Fruit fly (Drosophila melanogaster): ENCODE results near the gene CG32638.
A peak's percentile ranks its signal among the peaks of the same experiment; 100 is the strongest.

CG32638 gene

DNA sequence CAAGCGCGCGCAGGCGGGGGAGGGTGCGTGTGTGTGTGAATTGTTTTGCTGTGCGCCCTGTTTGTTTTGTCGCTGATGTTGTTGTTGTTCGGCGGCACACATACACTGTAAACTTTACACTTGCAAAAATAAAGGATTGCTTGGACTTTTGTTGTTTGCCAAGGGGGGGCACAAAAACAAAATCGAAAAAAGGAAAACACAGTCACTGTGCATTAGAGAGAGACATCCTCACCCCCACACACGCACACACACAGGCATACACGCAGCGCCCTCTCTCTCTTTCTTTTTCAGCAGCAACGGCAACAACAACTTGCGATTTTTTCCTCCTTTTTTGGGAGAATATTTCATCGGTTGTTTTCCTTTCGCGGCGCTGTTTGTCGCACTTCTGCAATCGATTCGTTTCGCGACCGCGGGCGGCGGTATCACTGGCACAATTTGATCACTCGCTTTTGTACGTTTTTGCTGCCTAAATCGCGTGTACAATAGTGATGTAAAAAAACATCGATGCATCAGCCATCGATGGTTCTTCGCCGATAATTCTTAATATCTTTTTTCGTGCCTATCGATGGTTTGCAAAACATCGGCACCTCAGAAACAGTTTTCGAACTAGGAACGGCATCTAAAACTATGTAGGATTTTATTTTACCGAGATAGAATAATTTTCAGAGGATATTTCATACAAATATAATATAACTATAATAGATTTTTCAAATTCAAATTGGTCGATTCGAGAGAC, 38.5 kb downstream of the CG32638 start, which contains the start of gene hep (continued):
- TF ChIP-seq H2.0 (GFP tag; IDR thresholded peaks at IDR 0.05) (no peak), CG7556 (GFP tag; optimal IDR thresholded peaks at IDR 0.05) (no peak), Bteb2 (GFP tag; optimal IDR thresholded peaks at IDR 0.05) (no peak), unc-4 (GFP tag; IDR thresholded peaks at IDR 0.05; ENCODE audit: partially characterized antibody) (peak; percentile 76), crc (GFP tag; optimal IDR thresholded peaks at IDR 0.05) (no peak), bbx (GFP tag; IDR thresholded peaks at IDR 0.05; ENCODE audit: partially characterized antibody) (peak; percentile 89), bsh (GFP tag; optimal IDR thresholded peaks at IDR 0.05) (peak in 1 of 2 experiments; percentile 44), CG4360 (GFP tag; IDR thresholded peaks at IDR 0.05) (peak; percentile 89), Med (GFP tag) (peak; percentile 17), Doc3 (GFP tag; IDR thresholded peaks at IDR 0.05; ENCODE audit: partially characterized antibody) (peak; percentile 65), CG16813 (GFP tag; IDR thresholded peaks at IDR 0.05; ENCODE audit: partially characterized antibody) (peak; percentile 87), ems (GFP tag; optimal IDR thresholded peaks at IDR 0.05) (no peak), peb (GFP tag; IDR thresholded peaks at IDR 0.05) (no peak), Lim3 (GFP tag; IDR thresholded peaks at IDR 0.05) (no peak), btn (GFP tag; optimal IDR thresholded peaks at IDR 0.05) (no peak), CG3726 (GFP tag; IDR thresholded peaks at IDR 0.05) (no peak), crol (GFP tag; IDR thresholded peaks at IDR 0.05) (peak; percentile 81), CG1832 (GFP tag; optimal IDR thresholded peaks at IDR 0.05) (peak; percentile 69), CG7987 (GFP tag; optimal IDR thresholded peaks at IDR 0.05) (no peak), lola (GFP tag; optimal IDR thresholded peaks at IDR 0.05) (no peak), Eip74EF (GFP tag; optimal IDR thresholded peaks at IDR 0.05) (no peak), CG42726 (GFP tag; IDR thresholded peaks at IDR 0.05; ENCODE audit: partially characterized antibody) (peak; percentile 90), amos (GFP tag; IDR thresholded peaks at IDR 0.05; ENCODE audit: partially characterized antibody) (peak; percentile 95), nom (GFP tag; optimal IDR thresholded peaks at IDR 0.05) (peak; percentile 35), caup (GFP tag; optimal IDR thresholded peaks at IDR 0.05; ENCODE audit: severe bottlenecking) (no peak), Sry-δ (GFP tag; optimal IDR thresholded peaks at IDR 0.05) (peak; percentile 82), CG11560 (tag; IDR thresholded peaks at IDR 0.05) (no peak), Ada2b (GFP tag; IDR thresholded peaks at IDR 0.05) (no peak), D19A (tag; optimal IDR thresholded peaks at IDR 0.05) (no peak), ab (GFP tag; optimal IDR thresholded peaks at IDR 0.05) (no peak), Meics (GFP tag; optimal IDR thresholded peaks at IDR 0.05) (no peak), CG8478 (optimal IDR thresholded peaks at IDR 0.05) (peak; percentile 87), en (GFP tag; optimal IDR thresholded peaks at IDR 0.05) (no peak), Myb (GFP tag; optimal IDR thresholded peaks at IDR 0.05) (no peak), Ets65A (GFP tag) (peak; percentile 54), nerfin-2 (GFP tag; IDR thresholded peaks at IDR 0.05; ENCODE audit: partially characterized antibody) (peak; percentile 79), nmo (GFP tag; optimal IDR thresholded peaks at IDR 0.05) (no peak), CG9817 (tag; optimal IDR thresholded peaks at IDR 0.05) (no peak), CG9215 (GFP tag; IDR thresholded peaks at IDR 0.05) (no peak), Gug (GFP tag; IDR thresholded peaks at IDR 0.05) (peak; percentile 31; the same call in 1 of the 4 replicates), CG9932 (GFP tag; IDR thresholded peaks at IDR 0.05) (peak; percentile 57), mam (GFP tag; optimal IDR thresholded peaks at IDR 0.05) (no peak), CG7928 (GFP tag; optimal IDR thresholded peaks at IDR 0.05) (no peak), tup (GFP tag; optimal IDR thresholded peaks at IDR 0.05) (no peak), Dp (GFP tag; optimal IDR thresholded peaks at IDR 0.05) (no peak), psq (GFP tag; optimal IDR thresholded peaks at IDR 0.05) (no peak), toy (GFP tag; IDR thresholded peaks at IDR 0.05) (no peak), slbo (GFP tag; IDR thresholded peaks at IDR 0.05) (peak; percentile 19; the same call in 1 of the 2 replicates), chinmo (GFP tag; IDR thresholded peaks at IDR 0.05; ENCODE audit: partially characterized antibody) (peak; percentile 95)
